Worm (Caenorhabditis elegans) whole organism, mixed stage, embryonic: Measurements from ENCODE around the gene F35E8.10.

Source experiments
- ceh-39 ChIP-seq: fragments of 150-350 bp; optimal IDR thresholded peaks from 2 replicates; lab custom pipeline; 2014; ENCODE audit warnings: missing biosample characterization, missing genetic modification characterization
- ceh-83 ChIP-seq: fragments of 200-800 bp; sonication (Bioruptor generic); optimal IDR thresholded peaks from 2 replicates; lab custom pipeline; 2018; ENCODE audit warnings: mild to moderate bottlenecking, missing genetic modification characterization, missing compliant biosample characterization
- drap-1 ChIP-seq: fragments of 200-800 bp; sonication (Bioruptor generic); optimal IDR thresholded peaks from 3 replicates; lab custom pipeline; 2018; ENCODE audit warnings: mild to moderate bottlenecking, missing genetic modification characterization, missing compliant biosample characterization
- elt-1 ChIP-seq: sonication (generic microtip); optimal IDR thresholded peaks from 2 replicates; lab custom pipeline; 2017; ENCODE audit warnings: missing genetic modification characterization, mild to moderate bottlenecking, missing compliant biosample characterization, antibody characterized with exemption, moderate library complexity, borderline replicate concordance; ENCODE audit not compliant: insufficient read depth
- elt-3 ChIP-seq: fragments of 150-350 bp; optimal IDR thresholded peaks from 2 replicates; lab custom pipeline; 2014; ENCODE audit warnings: missing biosample characterization, missing genetic modification characterization
- hlh-1 ChIP-seq: fragments of 150-350 bp; optimal IDR thresholded peaks from 2 replicates; lab custom pipeline; 2014; ENCODE audit warnings: missing biosample characterization, missing genetic modification reagents, missing genetic modification characterization
- lin-13 ChIP-seq: fragments of 150-350 bp; optimal IDR thresholded peaks from 2 replicates; lab custom pipeline; 2014; ENCODE audit warnings: missing biosample characterization, missing genetic modification characterization
- lsy-2 ChIP-seq: fragments of 150-350 bp; optimal IDR thresholded peaks from 2 replicates; lab custom pipeline; 2014; ENCODE audit warnings: missing biosample characterization, missing genetic modification characterization
- nhr-237 ChIP-seq: fragments of 150-350 bp; optimal IDR thresholded peaks from 2 replicates; lab custom pipeline; 2014; ENCODE audit warnings: missing biosample characterization, missing genetic modification characterization
- nhr-28 ChIP-seq: fragments of 150-350 bp; optimal IDR thresholded peaks from 2 replicates; lab custom pipeline; 2014; ENCODE audit warnings: missing biosample characterization, missing genetic modification characterization
- tbx-8 ChIP-seq: fragments of 200-800 bp; sonication (Bioruptor generic); optimal IDR thresholded peaks from 2 replicates; lab custom pipeline; 2018; ENCODE audit warnings: mild to moderate bottlenecking, missing genetic modification characterization, moderate library complexity, missing compliant biosample characterization
- unc-120 ChIP-seq: sonication (generic microtip); optimal IDR thresholded peaks from 2 replicates; lab custom pipeline; 2017; ENCODE audit warnings: missing genetic modification characterization, missing compliant biosample characterization; ENCODE audit not compliant: poor library complexity, severe bottlenecking

DNA sequence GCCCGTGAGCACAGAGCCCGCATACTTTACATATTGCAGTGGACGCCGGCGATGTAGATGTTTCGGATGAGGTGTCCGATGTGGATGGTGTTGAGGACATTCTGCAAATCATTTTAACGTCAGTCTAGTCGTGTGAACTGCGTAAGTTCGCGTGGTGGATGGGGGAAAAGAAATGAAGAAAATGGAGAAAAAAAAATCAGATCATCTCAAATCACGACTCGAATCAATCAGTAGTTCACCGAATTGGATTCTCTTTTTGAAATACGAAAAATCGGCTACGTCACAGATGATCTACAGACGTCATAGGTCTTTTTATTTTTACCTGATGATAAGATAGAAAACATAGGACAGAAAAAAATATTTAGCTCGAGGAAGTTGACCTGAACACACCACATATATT is 43.9 kb downstream of the F35E8.10 start, which contains the start of gene nhr-102:
- TF ChIP-seq nhr-237 (tag; lab: Kevin White, UChicago) (no peak), hlh-1 (tag; lab: Kevin White, UChicago) (no peak), tbx-8 (GFP tag; lab: Kevin White, UChicago) (no peak), nhr-28 (no peak), lin-13 (no peak), ceh-39 (tag; lab: Kevin White, UChicago) (no peak), elt-3 (tag; lab: Kevin White, UChicago) (no peak), lsy-2 (tag; lab: Kevin White, UChicago) (no peak), drap-1 (GFP tag; lab: Kevin White, UChicago) (no peak), ceh-83 (no peak), elt-1 (no peak), unc-120 (tag; lab: Kevin White, UChicago) (no peak)
